Worm (Caenorhabditis elegans): ENCODE results near the gene top-2.

Gene top-2

DNA sequence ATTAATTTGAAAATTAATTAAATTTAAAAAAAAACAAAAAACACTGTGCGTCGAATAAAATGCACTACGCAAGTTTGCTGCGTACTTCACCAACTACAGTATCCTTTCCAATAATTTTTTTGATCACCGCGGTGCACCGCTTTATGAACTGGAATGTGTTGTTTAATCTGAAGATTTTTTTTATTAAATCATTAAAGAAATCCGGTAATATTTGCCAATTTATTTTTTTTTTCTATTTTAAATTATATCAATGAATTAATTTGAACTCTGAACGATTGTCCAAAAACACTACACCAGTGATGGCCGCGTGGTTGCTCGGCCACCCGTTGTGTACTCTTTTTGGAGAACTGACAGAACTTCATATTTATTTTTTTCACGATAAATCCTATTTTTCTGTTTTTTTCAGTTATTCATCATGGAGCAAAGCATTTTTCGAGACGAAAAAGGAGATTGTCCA is 14.3 kb upstream of the top-2 start, which contains the start of gene K12D12.5 (continued):
- no peak for TF ChIP-seq madf-5 (GFP tag; IDR thresholded peaks at IDR 0.05)
- TF ChIP-seq pqm-1 (tag; optimal IDR thresholded peaks at IDR 0.05): no peak
- TF ChIP-seq mdt-29 (GFP tag; IDR thresholded peaks at IDR 0.05): no peak
- TF ChIP-seq nhr-102 (tag; optimal IDR thresholded peaks at IDR 0.05): no peak
- TF ChIP-seq aly-2 (tag; optimal IDR thresholded peaks at IDR 0.05): no peak
- TF ChIP-seq duxl-1 (tag; optimal IDR thresholded peaks at IDR 0.05; ENCODE audit: poor library complexity): no peak
- no peak for TF ChIP-seq jun-1 (tag; optimal IDR thresholded peaks at IDR 0.05)
- TF ChIP-seq Y5F2A.4 (GFP tag; optimal IDR thresholded peaks at IDR 0.05): no peak
- TF ChIP-seq F44E2.7 (GFP tag; IDR thresholded peaks at IDR 0.05): no peak
- no peak for TF ChIP-seq zip-11 (GFP tag; IDR thresholded peaks at IDR 0.05)
- no peak for TF ChIP-seq lin-13 (GFP tag; optimal IDR thresholded peaks at IDR 0.05)
- TF ChIP-seq lin-38 (GFP tag; IDR thresholded peaks at IDR 0.05): 0 out of 2 replicates have a peak, but pooled peaks have one; percentile 27
- no peak for TF ChIP-seq arid-1 (GFP tag; conservative IDR thresholded peaks at IDR 0.05)
- TF ChIP-seq set-16 (GFP tag; IDR thresholded peaks at IDR 0.05): no peak
- no peak for TF ChIP-seq lin-1 (GFP tag; IDR thresholded peaks at IDR 0.05)
- no peak for TF ChIP-seq nhr-237 (tag; optimal IDR thresholded peaks at IDR 0.05)
- TF ChIP-seq nhr-77 (tag; optimal IDR thresholded peaks at IDR 0.05): no peak
- TF ChIP-seq sdz-12 (GFP tag; optimal IDR thresholded peaks at IDR 0.05): no peak
- TF ChIP-seq skn-1 (tag; optimal IDR thresholded peaks at IDR 0.05): no peak
- TF ChIP-seq mdl-1 (tag; optimal IDR thresholded peaks at IDR 0.05): no peak
- no peak for TF ChIP-seq nhr-6 (tag; optimal IDR thresholded peaks at IDR 0.05)
- TF ChIP-seq lin-39 (tag; optimal IDR thresholded peaks at IDR 0.05): no peak
- TF ChIP-seq madf-9 (GFP tag; conservative IDR thresholded peaks at IDR 0.05): no peak
- TF ChIP-seq dmd-8 (GFP tag; IDR thresholded peaks at IDR 0.05): no peak
- no peak for TF ChIP-seq zfp-2 (tag; optimal IDR thresholded peaks at IDR 0.05)
- TF ChIP-seq nhr-28 (tag; optimal IDR thresholded peaks at IDR 0.05): no peak
- no peak for TF ChIP-seq ceh-32 (tag; optimal IDR thresholded peaks at IDR 0.05; ENCODE audit: poor library complexity)
- no peak for TF ChIP-seq Y75B8A.6 (GFP tag; IDR thresholded peaks at IDR 0.05)
- no peak for TF ChIP-seq lim-7 (GFP tag; IDR thresholded peaks at IDR 0.05)
- no peak for TF ChIP-seq daf-12 (tag; optimal IDR thresholded peaks at IDR 0.05)
- TF ChIP-seq ces-1 (GFP tag; optimal IDR thresholded peaks at IDR 0.05): no peak
- TF ChIP-seq dmd-6 (GFP tag; IDR thresholded peaks at IDR 0.05): peak; percentile 34; the same call in 1 of the 2 replicates
- TF ChIP-seq mxl-3 (GFP tag; optimal IDR thresholded peaks at IDR 0.05): no peak
- TF ChIP-seq dve-1 (tag; optimal IDR thresholded peaks at IDR 0.05; ENCODE audit: insufficient read depth): no peak
- no peak for TF ChIP-seq pha-4 (GFP tag; IDR thresholded peaks at IDR 0.05)
- TF ChIP-seq pha-4 (tag; optimal IDR thresholded peaks at IDR 0.05): no peak
- TF ChIP-seq Y48G9A.11 (GFP tag; IDR thresholded peaks at IDR 0.05): peak; percentile 58
- TF ChIP-seq spr-1 (tag; optimal IDR thresholded peaks at IDR 0.05): no peak
- no peak for TF ChIP-seq snpc-4 (tag; optimal IDR thresholded peaks at IDR 0.05)

DNA sequence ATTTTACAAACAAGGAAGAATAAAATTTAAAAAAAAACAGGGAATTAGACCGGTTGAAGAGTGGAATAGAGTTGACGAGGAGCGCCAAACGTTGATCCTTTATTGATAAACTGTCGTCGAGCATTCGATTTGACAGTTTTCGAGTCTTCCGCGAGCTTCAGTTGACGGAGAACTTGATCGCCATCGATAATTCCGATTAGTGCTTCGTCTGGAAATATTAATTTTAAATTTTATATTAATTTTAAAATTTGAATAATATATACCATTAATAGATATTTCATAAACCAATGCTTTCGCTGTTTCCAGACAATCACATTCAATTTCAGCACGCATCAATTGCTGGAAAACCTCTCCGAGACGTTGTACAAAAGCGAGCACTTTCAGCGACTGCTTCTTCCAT is 9.3 kb upstream of the top-2 start, which contains the start of gene K12D12.4:
K12D12.4 (minus strand) TSS at position 101 of the 400 bp plus-strand sequence.
- TF ChIP-seq R02D3.7 (tag; optimal IDR thresholded peaks at IDR 0.05) (no peak), vab-7 (GFP tag; IDR thresholded peaks at IDR 0.05) (no peak), hlh-11 (tag; optimal IDR thresholded peaks at IDR 0.05) (no peak), zfp-3 (GFP tag; conservative IDR thresholded peaks at IDR 0.05) (no peak), Y75B8A.6 (GFP tag; IDR thresholded peaks at IDR 0.05) (no peak), php-3 (GFP tag; IDR thresholded peaks at IDR 0.05) (no peak), cey-2 (tag; optimal IDR thresholded peaks at IDR 0.05; ENCODE audit: borderline replicate concordance, insufficient read depth) (no peak)

Data from whole organism, L4 larva.